Fruit fly (Drosophila melanogaster) whole organism, prepupa: ENCODE data around the gene CG33269.

Source experiments
- CG11762 ChIP-seq: fragments of 200-800 bp; sonication (Bioruptor generic); optimal IDR thresholded peaks from 3 replicates; lab custom pipeline; 2016; ENCODE audit warnings: missing biosample characterization, missing genetic modification characterization; ENCODE audit not compliant: insufficient read depth
- CG11902 ChIP-seq: fragments of 200-800 bp; sonication (Bioruptor generic); optimal IDR thresholded peaks from 3 replicates; lab custom pipeline; 2016; ENCODE audit warnings: missing biosample characterization, missing genetic modification characterization
- CG15336 ChIP-seq: fragments of 200-800 bp; sonication (Bioruptor generic); IDR thresholded peaks from 2 replicates; pipeline ENCODE4 v1.3.6; 2022; ENCODE audit warnings: missing biosample characterization, missing genetic modification characterization
- CG3032 ChIP-seq: fragments of 200-800 bp; optimal IDR thresholded peaks from 2 replicates; lab custom pipeline; 2019; ENCODE audit warnings: missing biosample characterization, mild to moderate bottlenecking, missing genetic modification characterization, moderate library complexity
- CG31627 ChIP-seq: fragments of 200-800 bp; sonication (Bioruptor generic); optimal IDR thresholded peaks from 3 replicates; lab custom pipeline; 2016; ENCODE audit warnings: missing biosample characterization, missing genetic modification characterization
- CG32006 ChIP-seq: fragments of 200-800 bp; sonication (Bioruptor generic); optimal IDR thresholded peaks from 3 replicates; lab custom pipeline; 2017; ENCODE audit warnings: missing biosample characterization, mild to moderate bottlenecking, missing genetic modification characterization
- CG34406 ChIP-seq: fragments of 200-800 bp; sonication (Bioruptor generic); optimal IDR thresholded peaks from 3 replicates; lab custom pipeline; 2016; ENCODE audit warnings: missing biosample characterization, missing genetic modification characterization
- CG4318 ChIP-seq: fragments of 200-800 bp; sonication (Bioruptor generic); optimal IDR thresholded peaks from 3 replicates; lab custom pipeline; 2017; ENCODE audit warnings: missing biosample characterization, mild to moderate bottlenecking, missing genetic modification characterization
- CG6163 ChIP-seq: fragments of 200-800 bp; sonication (Bioruptor generic); IDR thresholded peaks from 3 replicates; pipeline ENCODE4 v1.3.6; 2022; ENCODE audit warnings: missing biosample characterization, missing genetic modification characterization
- CG6276 ChIP-seq: fragments of 200-800 bp; sonication (Bioruptor generic); optimal IDR thresholded peaks from 2 replicates; lab custom pipeline; 2017; ENCODE audit warnings: missing biosample characterization, mild to moderate bottlenecking, missing genetic modification characterization
- CG6792 ChIP-seq: fragments of 200-800 bp; sonication (Bioruptor generic); optimal IDR thresholded peaks from 3 replicates; lab custom pipeline; 2016; ENCODE audit warnings: missing biosample characterization, missing genetic modification characterization
- CG6808 ChIP-seq: fragments of 200-800 bp; sonication (Bioruptor generic); optimal IDR thresholded peaks from 3 replicates; lab custom pipeline; 2017; ENCODE audit warnings: missing biosample characterization, missing genetic modification characterization, mild to moderate bottlenecking, moderate library complexity, missing genetic modification reagents
- CG7368 ChIP-seq: fragments of 200-800 bp; sonication (Bioruptor generic); optimal IDR thresholded peaks from 3 replicates; lab custom pipeline; 2016; ENCODE audit warnings: missing biosample characterization, missing genetic modification characterization
- CG8119 ChIP-seq: fragments of 200-800 bp; sonication (Bioruptor generic); IDR thresholded peaks from 3 replicates; pipeline ENCODE4 v1.3.6; 2022; ENCODE audit warnings: missing biosample characterization, missing genetic modification characterization
- CG8319 ChIP-seq: fragments of 200-800 bp; sonication (Bioruptor generic); optimal IDR thresholded peaks from 3 replicates; lab custom pipeline; 2016; ENCODE audit warnings: missing biosample characterization, missing genetic modification characterization
- CG8632 ChIP-seq: fragments of 200-800 bp; sonication (Bioruptor generic); optimal IDR thresholded peaks from 3 replicates; lab custom pipeline; 2016; ENCODE audit warnings: missing biosample characterization, missing genetic modification characterization
- CG9139 ChIP-seq: fragments of 200-800 bp; sonication (Bioruptor generic); optimal IDR thresholded peaks from 3 replicates; lab custom pipeline; 2017; ENCODE audit warnings: missing biosample characterization, mild to moderate bottlenecking, missing genetic modification characterization
- Eip75B ChIP-seq: fragments of 200-800 bp; sonication (Bioruptor generic); optimal IDR thresholded peaks from 3 replicates; lab custom pipeline; 2016; ENCODE audit warnings: missing biosample characterization, missing genetic modification characterization
- Eip93F ChIP-seq: fragments of 200-800 bp; sonication (Bioruptor generic); optimal IDR thresholded peaks from 2 replicates; lab custom pipeline; 2016; ENCODE audit warnings: missing biosample characterization, mild to moderate bottlenecking, missing genetic modification characterization
- Ets21C ChIP-seq: fragments of 200-800 bp; sonication (Bioruptor generic); optimal IDR thresholded peaks from 3 replicates; lab custom pipeline; 2016; ENCODE audit warnings: missing biosample characterization, missing genetic modification characterization
- Ets96B ChIP-seq: fragments of 200-800 bp; optimal IDR thresholded peaks from 2 replicates; lab custom pipeline; 2019; ENCODE audit warnings: missing biosample characterization, mild to moderate bottlenecking, missing genetic modification characterization, moderate library complexity
- Gug ChIP-seq: fragments of 200-800 bp; sonication (Bioruptor generic); IDR thresholded peaks from 2 replicates; pipeline ENCODE4 v1.3.6; 2022; ENCODE audit warnings: missing biosample characterization, missing genetic modification characterization
- Hr39 ChIP-seq: fragments of 200-800 bp; sonication (Bioruptor generic); optimal IDR thresholded peaks from 2 replicates; lab custom pipeline; 2016; ENCODE audit warnings: missing biosample characterization, missing genetic modification characterization
- Hr4 ChIP-seq: fragments of 200-800 bp; sonication (Bioruptor generic); optimal IDR thresholded peaks from 3 replicates; lab custom pipeline; 2016; ENCODE audit warnings: missing biosample characterization, missing genetic modification characterization
- Lpt ChIP-seq: fragments of 200-800 bp; sonication (Bioruptor generic); optimal IDR thresholded peaks from 3 replicates; lab custom pipeline; 2016; ENCODE audit warnings: missing biosample characterization, missing genetic modification characterization
- OdsH ChIP-seq: fragments of 200-800 bp; sonication (Bioruptor generic); optimal IDR thresholded peaks from 3 replicates; lab custom pipeline; 2016; ENCODE audit warnings: missing biosample characterization, missing genetic modification characterization
- Smox ChIP-seq: fragments of 200-800 bp; sonication (Bioruptor generic); optimal IDR thresholded peaks from 3 replicates; lab custom pipeline; 2016; ENCODE audit warnings: missing biosample characterization, missing genetic modification characterization
- Sox102F ChIP-seq: fragments of 200-800 bp; sonication (Bioruptor generic); optimal IDR thresholded peaks from 2 replicates; lab custom pipeline; 2016; ENCODE audit warnings: missing biosample characterization, mild to moderate bottlenecking, missing genetic modification characterization
- achi ChIP-seq: fragments of 200-800 bp; sonication (Bioruptor generic); optimal IDR thresholded peaks from 3 replicates; lab custom pipeline; 2016; ENCODE audit warnings: missing biosample characterization, missing genetic modification characterization
- acj6 ChIP-seq: fragments of 200-800 bp; sonication (Bioruptor generic); optimal IDR thresholded peaks from 3 replicates; lab custom pipeline; 2016; ENCODE audit warnings: missing biosample characterization, missing genetic modification characterization
- cyc ChIP-seq: fragments of 200-800 bp; sonication (Bioruptor generic); optimal IDR thresholded peaks from 3 replicates; lab custom pipeline; 2016; ENCODE audit warnings: missing biosample characterization, missing genetic modification characterization
- dac ChIP-seq: fragments of 200-800 bp; sonication (Bioruptor generic); optimal IDR thresholded peaks from 2 replicates; lab custom pipeline; 2017; ENCODE audit warnings: missing biosample characterization, mild to moderate bottlenecking, missing genetic modification characterization
- dsx ChIP-seq: fragments of 200-800 bp; optimal IDR thresholded peaks from 3 replicates; lab custom pipeline; 2019; ENCODE audit warnings: missing biosample characterization, mild to moderate bottlenecking, missing genetic modification characterization, moderate library complexity; ENCODE audit not compliant: poor library complexity, severe bottlenecking
- eg ChIP-seq: fragments of 200-800 bp; sonication (Bioruptor generic); IDR thresholded peaks from 3 replicates; pipeline ENCODE4 v1.3.6; 2022; ENCODE audit warnings: missing biosample characterization, missing genetic modification characterization
- esn ChIP-seq: fragments of 200-800 bp; sonication (Bioruptor generic); optimal IDR thresholded peaks from 2 replicates; lab custom pipeline; 2016; ENCODE audit warnings: missing biosample characterization, mild to moderate bottlenecking, missing genetic modification characterization, moderate library complexity
- fd85E ChIP-seq: fragments of 200-800 bp; sonication (Bioruptor generic); optimal IDR thresholded peaks from 3 replicates; lab custom pipeline; 2016; ENCODE audit warnings: missing biosample characterization, missing genetic modification characterization
- fkh ChIP-seq: fragments of 200-800 bp; sonication (Bioruptor generic); optimal IDR thresholded peaks from 3 replicates; lab custom pipeline; 2017; ENCODE audit warnings: missing biosample characterization, mild to moderate bottlenecking, missing genetic modification characterization, moderate library complexity
- lz ChIP-seq: fragments of 200-800 bp; sonication (Bioruptor generic); optimal IDR thresholded peaks from 3 replicates; lab custom pipeline; 2016; ENCODE audit warnings: missing biosample characterization, missing genetic modification characterization
- salr ChIP-seq, 2 experiments: fragments of 200-800 bp; sonication (Bioruptor generic); optimal IDR thresholded peaks; 3 replicates each; lab custom pipeline; 2016 to 2018; ENCODE audit warnings: missing biosample characterization in 2 of 2, missing genetic modification characterization in 2 of 2, mild to moderate bottlenecking in 1 of 2
- spab ChIP-seq: fragments of 200-800 bp; sonication (Bioruptor generic); optimal IDR thresholded peaks from 2 replicates; lab custom pipeline; 2017; ENCODE audit warnings: missing biosample characterization, mild to moderate bottlenecking, missing genetic modification characterization, missing genetic modification reagents
- ss ChIP-seq, 2 experiments: fragments of 200-800 bp; sonication (Bioruptor generic); optimal IDR thresholded peaks; 2 replicates in 1 of 2; 3 replicates in 1 of 2; lab custom pipeline; 2017 to 2018; ENCODE audit warnings: mild to moderate bottlenecking in 2 of 2, missing biosample characterization in 2 of 2, missing genetic modification characterization in 2 of 2, moderate library complexity in 1 of 2
- svp ChIP-seq: fragments of 200-800 bp; sonication (Bioruptor generic); peaks from one replicate; lab custom pipeline; 2016; ENCODE audit warnings: missing biosample characterization, missing genetic modification characterization
- vri ChIP-seq: fragments of 200-800 bp; sonication (Bioruptor generic); optimal IDR thresholded peaks from 3 replicates; lab custom pipeline; 2016; ENCODE audit warnings: missing biosample characterization, mild to moderate bottlenecking, missing genetic modification characterization

The CG33269 gene

dm6 chr3L:11554338-11554737, 27.7 kb downstream of the CG33269 start (continued):
- TF ChIP-seq CG8632 (GFP tag; lab: Kevin White, UChicago) (peak; percentile 42), acj6 (peak; percentile 68), Lpt (GFP tag; lab: Kevin White, UChicago) (peak; percentile 36), spab (GFP tag; lab: Kevin White, UChicago) (peak; percentile 49), cyc (GFP tag; lab: Kevin White, UChicago) (peak; percentile 53), CG4318 (GFP tag; lab: Kevin White, UChicago) (peak; percentile 43), CG15336 (peak; percentile 77), Eip93F (GFP tag; lab: Kevin White, UChicago) (no peak), CG32006 (GFP tag; lab: Kevin White, UChicago) (peak; percentile 76), Sox102F (GFP tag; lab: Kevin White, UChicago) (peak; percentile 69), ss (GFP tag; optimal IDR thresholded peaks at IDR 0.05; lab: Kevin White, UChicago) (peak; percentile 72 to 73), lz (GFP tag; lab: Kevin White, UChicago) (peak; percentile 57), CG6163 (GFP tag; lab: Robert Waterston, UW) (peak; percentile 76), Eip75B (GFP tag; lab: Kevin White, UChicago) (peak; percentile 71), CG7368 (GFP tag; lab: Kevin White, UChicago) (peak; percentile 29), OdsH (peak; percentile 61), eg (peak; percentile 85), salr (GFP tag; optimal IDR thresholded peaks at IDR 0.05; lab: Kevin White, UChicago) (peak; percentile 13 to 57), vri (no peak), Smox (peak; percentile 66), dac (GFP tag; lab: Kevin White, UChicago) (peak; percentile 21)

dm6 chr3L:11553672-11554068, 28.3 kb downstream of the CG33269 start:
- TF ChIP-seq CG6792 (GFP tag; lab: Kevin White, UChicago): no peak
- no peak for TF ChIP-seq fkh (GFP tag; lab: Kevin White, UChicago)
- TF ChIP-seq CG6163 (GFP tag; lab: Robert Waterston, UW): no peak
- TF ChIP-seq Sox102F (GFP tag; lab: Kevin White, UChicago): no peak
- TF ChIP-seq CG11762: no peak
- no peak for TF ChIP-seq CG4318 (GFP tag; lab: Kevin White, UChicago)
- TF ChIP-seq CG15336: no peak
- TF ChIP-seq CG3032: no peak
- no peak for TF ChIP-seq eg
- TF ChIP-seq svp (GFP tag; lab: Kevin White, UChicago): no peak
- no peak for TF ChIP-seq lz (GFP tag; lab: Kevin White, UChicago)
- TF ChIP-seq esn (GFP tag; lab: Kevin White, UChicago): no peak
- no peak for TF ChIP-seq OdsH
- TF ChIP-seq CG6808 (GFP tag; lab: Kevin White, UChicago): no peak
- no peak for TF ChIP-seq Lpt (GFP tag; lab: Kevin White, UChicago)
- TF ChIP-seq vri: no peak
- TF ChIP-seq dac (GFP tag; lab: Kevin White, UChicago): no peak

dm6 chr3L:11552996-11553671, 28.9 kb downstream of the CG33269 start:
- TF ChIP-seq spab (GFP tag; lab: Kevin White, UChicago) (peak; percentile 39), CG4318 (GFP tag; lab: Kevin White, UChicago) (no peak), Gug (0 out of 2 replicates have a peak, but pooled peaks have one; percentile 26), CG34406 (peak; percentile 31), Ets21C (GFP tag; lab: Kevin White, UChicago) (no peak), achi (GFP tag; lab: Kevin White, UChicago) (peak; percentile 26), lz (GFP tag; lab: Kevin White, UChicago) (peak; percentile 2), Sox102F (GFP tag; lab: Kevin White, UChicago) (peak; percentile 68), CG8119 (peak; percentile 57), Eip75B (GFP tag; lab: Kevin White, UChicago) (peak; percentile 58), fd85E (GFP tag; lab: Kevin White, UChicago) (peak; percentile 65), Smox (no peak), CG8319 (GFP tag; lab: Kevin White, UChicago) (no peak), Ets96B (peak; percentile 55), CG7368 (GFP tag; lab: Kevin White, UChicago) (peak; percentile 43), Hr39 (GFP tag; lab: Kevin White, UChicago) (no peak), Lpt (GFP tag; lab: Kevin White, UChicago) (peak; percentile 82), CG31627 (GFP tag; lab: Kevin White, UChicago) (no peak), CG6792 (GFP tag; lab: Kevin White, UChicago) (peak; percentile 25), ss (GFP tag; optimal IDR thresholded peaks at IDR 0.05; lab: Kevin White, UChicago) (peak; percentile 87 to 96), CG11762 (peak; percentile 25), CG11902 (GFP tag; lab: Kevin White, UChicago) (no peak), dsx (GFP tag; lab: Kevin White, UChicago) (peak; percentile 83), svp (GFP tag; lab: Kevin White, UChicago) (peak; percentile 81), CG9139 (GFP tag; lab: Kevin White, UChicago) (peak; percentile 75), salr (GFP tag; optimal IDR thresholded peaks at IDR 0.05; lab: Kevin White, UChicago) (no peak), Hr4 (no peak), CG6276 (GFP tag; lab: Kevin White, UChicago) (peak; percentile 77), CG15336 (peak; percentile 59), acj6 (no peak)
